Fruit fly (Drosophila melanogaster) whole organism: ENCODE results near the gene CG6420.

Experiments
- Dll ChIP-seq: fragments of >200 bp; optimal IDR thresholded peaks from 2 replicates; lab custom pipeline; 2017
- psq ChIP-seq: fragments of >200 bp; optimal IDR thresholded peaks from 2 replicates; lab custom pipeline; 2017

DNA sequence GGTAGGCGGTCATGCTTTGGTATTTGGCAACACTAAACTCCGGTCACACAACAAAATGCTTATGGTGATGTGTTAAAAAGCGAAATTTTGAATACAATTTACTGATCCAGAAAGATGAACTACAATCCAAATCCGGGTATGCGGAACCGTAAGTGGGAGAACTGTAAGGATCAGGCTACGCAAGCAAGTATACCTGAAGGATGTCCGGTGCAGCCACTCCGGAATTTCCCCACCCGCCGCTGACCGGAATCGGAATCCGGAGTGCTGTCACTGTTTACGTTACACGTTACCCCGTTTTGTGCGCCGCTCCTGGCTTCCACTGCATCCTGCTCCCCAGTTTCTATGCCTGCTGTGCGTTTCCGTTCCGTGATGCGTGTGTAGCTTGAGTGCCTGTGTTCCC lies 7.2 kb downstream of the CG6420 start, which contains the start of gene Yif1:
- TF ChIP-seq Dll (lab: Kevin White, UChicago), result no peak
- no peak for TF ChIP-seq psq
